Worm (Caenorhabditis elegans) whole organism, early embryonic: ENCODE data around the gene fbxa-75.

ENCODE experiments used
- ama-1 ChIP-seq: fragments of 150-350 bp; optimal IDR thresholded peaks from 2 replicates; lab custom pipeline; 2014
- flt-1 ChIP-seq: fragments of 200-800 bp; sonication (Bioruptor generic); IDR thresholded peaks from 2 replicates; pipeline ENCODE4 v1.3.6; 2022; ENCODE audit warnings: missing genetic modification characterization, missing compliant biosample characterization
- hnd-1 ChIP-seq: sonication (generic microtip); optimal IDR thresholded peaks from 2 replicates; lab custom pipeline; 2016; ENCODE audit warnings: missing genetic modification characterization, missing compliant biosample characterization
- sea-1 ChIP-seq: fragments of 200-800 bp; sonication (Bioruptor generic); conservative IDR thresholded peaks from 2 replicates; pipeline ENCODE4 v1.3.6; 2022; ENCODE audit warnings: missing genetic modification characterization, missing compliant biosample characterization
- tbx-37 ChIP-seq: fragments of 200-800 bp; sonication (Bioruptor generic); conservative IDR thresholded peaks from 2 replicates; pipeline ENCODE4 v1.3.6; 2022; ENCODE audit warnings: missing genetic modification reagents, missing genetic modification characterization, missing compliant biosample characterization

DNA sequence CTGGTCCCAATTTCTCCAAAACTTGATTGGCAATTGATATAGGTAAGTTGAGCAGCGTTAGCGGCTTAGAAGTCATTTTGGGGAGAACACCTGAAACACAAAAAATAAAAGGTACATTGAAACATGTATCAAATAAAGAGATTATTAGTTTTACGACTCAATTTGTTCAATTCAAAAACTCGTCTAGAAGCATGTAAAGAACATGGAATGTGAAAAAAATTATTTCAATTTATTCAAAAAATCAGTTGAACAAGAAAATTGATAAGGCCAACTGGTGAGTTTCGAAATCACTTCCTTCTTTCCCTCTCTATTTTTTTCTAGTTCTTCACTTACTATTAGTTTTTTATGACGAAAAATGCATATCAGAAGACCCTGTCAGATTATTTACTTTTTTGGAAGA lies 28.0 kb upstream of the fbxa-75 start, which contains the start of gene fbxa-30:
- TF ChIP-seq ama-1 (no peak), sea-1 (no peak), hnd-1 (tag; lab: Kevin White, UChicago) (no peak), tbx-37 (GFP tag; lab: Robert Waterston, UW) (no peak), flt-1 (GFP tag; lab: Robert Waterston, UW) (no peak)
